Fruit fly (Drosophila melanogaster): ENCODE data around the gene CTCF.

dm6 chr3L:7319768-7320167 lies 36.7 kb downstream of the CTCF start, which contains the start of gene CG8607:
- TF ChIP-seq eyg (GFP tag; optimal IDR thresholded peaks at IDR 0.05), result no peak
- TF ChIP-seq CG7357 (GFP tag; IDR thresholded peaks at IDR 0.05), result no peak
- no peak for TF ChIP-seq NFAT (GFP tag; IDR thresholded peaks at IDR 0.05)
- TF ChIP-seq ATbp (GFP tag; optimal IDR thresholded peaks at IDR 0.05), result no peak
- no peak for TF ChIP-seq CG18599 (GFP tag; optimal IDR thresholded peaks at IDR 0.05)
- no peak for TF ChIP-seq BtbVII (GFP tag; optimal IDR thresholded peaks at IDR 0.05)
